Fruit fly (Drosophila melanogaster): Measurements from ENCODE around the gene CG4022.
A peak's percentile ranks its signal among the peaks of the same experiment; 100 is the strongest.

CG4022 gene

DNA sequence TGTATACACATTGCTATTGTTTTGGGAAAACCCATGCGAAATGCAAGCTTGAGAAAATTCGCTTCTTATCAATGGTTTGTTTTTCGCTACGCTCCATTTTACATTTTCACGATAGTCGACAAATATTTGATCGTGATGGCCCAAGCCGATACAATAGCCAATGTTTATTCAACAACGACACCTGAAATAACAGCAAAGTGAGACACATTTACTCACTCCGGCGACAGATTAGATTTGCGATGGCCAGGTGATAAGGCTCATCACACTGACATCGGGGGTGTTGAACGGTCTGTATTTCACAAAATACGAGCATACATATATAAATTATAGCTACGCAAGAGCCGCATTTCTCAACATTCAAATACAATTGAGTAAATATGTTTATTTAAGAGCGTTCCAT is 13.5 kb downstream of the CG4022 start (continued):
- TF ChIP-seq CG6683 (GFP tag; optimal IDR thresholded peaks at IDR 0.05) (peak; percentile 81), jing (GFP tag; optimal IDR thresholded peaks at IDR 0.05) (no peak), ttk (GFP tag; IDR thresholded peaks at IDR 0.05) (no peak), Mes4 (GFP tag; optimal IDR thresholded peaks at IDR 0.05) (no peak), btn (GFP tag; optimal IDR thresholded peaks at IDR 0.05) (no peak), ap (GFP tag; IDR thresholded peaks at IDR 0.05) (no peak), Awh (GFP tag; IDR thresholded peaks at IDR 0.05) (peak; percentile 81), ewg (GFP tag; optimal IDR thresholded peaks at IDR 0.05) (no peak), Sin3A (optimal IDR thresholded peaks at IDR 0.05) (no peak), gce (GFP tag; IDR thresholded peaks at IDR 0.05) (no peak), CG14965 (GFP tag; optimal IDR thresholded peaks at IDR 0.05; ENCODE audit: borderline replicate concordance) (peak; percentile 42), CG13624 (GFP tag; optimal IDR thresholded peaks at IDR 0.05) (peak; percentile 45), nerfin-2 (GFP tag; IDR thresholded peaks at IDR 0.05; ENCODE audit: partially characterized antibody) (no peak), lilli (GFP tag; optimal IDR thresholded peaks at IDR 0.05) (peak; percentile 17), ab (GFP tag; optimal IDR thresholded peaks at IDR 0.05) (no peak), CG16813 (GFP tag; IDR thresholded peaks at IDR 0.05; ENCODE audit: partially characterized antibody) (no peak), fd96Cb (tag; optimal IDR thresholded peaks at IDR 0.05) (no peak), H2.0 (GFP tag; IDR thresholded peaks at IDR 0.05) (no peak), HHEX (GFP tag; optimal IDR thresholded peaks at IDR 0.05) (peak; percentile 89), vfl (GFP tag; optimal IDR thresholded peaks at IDR 0.05) (peak; percentile 19), CG18262 (tag; optimal IDR thresholded peaks at IDR 0.05) (peak; percentile 46), CG1602 (GFP tag; optimal IDR thresholded peaks at IDR 0.05) (no peak), ERR (GFP tag; optimal IDR thresholded peaks at IDR 0.05) (peak; percentile 49), Ets97D (GFP tag; optimal IDR thresholded peaks at IDR 0.05) (no peak), CG7745 (tag; optimal IDR thresholded peaks at IDR 0.05) (no peak), shn (GFP tag; optimal IDR thresholded peaks at IDR 0.05) (no peak), CG30403 (GFP tag; optimal IDR thresholded peaks at IDR 0.05) (no peak), bigmax (GFP tag; optimal IDR thresholded peaks at IDR 0.05) (peak; percentile 27), gro (GFP tag; optimal IDR thresholded peaks at IDR 0.05) (peak; percentile 94), MBD-R2 (GFP tag; IDR thresholded peaks at IDR 0.05) (peak; percentile 51; the same call in 1 of the 2 replicates), Nf-YB (GFP tag; optimal IDR thresholded peaks at IDR 0.05) (no peak), CG4854 (GFP tag; optimal IDR thresholded peaks at IDR 0.05) (peak; percentile 66), amos (GFP tag; IDR thresholded peaks at IDR 0.05; ENCODE audit: partially characterized antibody) (no peak), CG15479 (GFP tag; optimal IDR thresholded peaks at IDR 0.05) (peak; percentile 12), sob (GFP tag; IDR thresholded peaks at IDR 0.05) (peak; percentile 76), twi (tag; optimal IDR thresholded peaks at IDR 0.05) (peak; percentile 42), CG7372 (GFP tag; IDR thresholded peaks at IDR 0.05) (no peak), oc (tag; optimal IDR thresholded peaks at IDR 0.05) (no peak), CG11504 (tag; optimal IDR thresholded peaks at IDR 0.05) (peak; percentile 43), Rx (GFP tag; IDR thresholded peaks at IDR 0.05) (no peak), D19A (tag; optimal IDR thresholded peaks at IDR 0.05) (peak; percentile 19), CG2129 (GFP tag; IDR thresholded peaks at IDR 0.05; ENCODE audit: partially characterized antibody) (no peak), Atf3 (GFP tag; optimal IDR thresholded peaks at IDR 0.05) (no peak), abd-A (tag; optimal IDR thresholded peaks at IDR 0.05) (no peak), dysf (GFP tag; IDR thresholded peaks at IDR 0.05) (peak; percentile 5; the same call in 1 of the 3 replicates), lmd (GFP tag; IDR thresholded peaks at IDR 0.05) (no peak), usp (GFP tag; optimal IDR thresholded peaks at IDR 0.05) (no peak), stc (GFP tag; IDR thresholded peaks at IDR 0.05) (peak; percentile 53; the same call in 1 of the 2 replicates), Fer1 (GFP tag; optimal IDR thresholded peaks at IDR 0.05) (peak; percentile 93), Hr39 (optimal IDR thresholded peaks at IDR 0.05) (no peak), prd (optimal IDR thresholded peaks at IDR 0.05) (no peak), prd (GFP tag; IDR thresholded peaks at IDR 0.05) (no peak), CG13296 (GFP tag; optimal IDR thresholded peaks at IDR 0.05) (peak; percentile 84)

Measured in whole organism, embryonic.